Fruit fly (Drosophila melanogaster) Kc167 (cell line): ENCODE measurements around the gene CG9682.

ENCODE experiments used
- Myc ChIP-seq: fragments of >200 bp; optimal IDR thresholded peaks from 2 replicates; lab custom pipeline; 2017; ENCODE audit warnings: missing external identifiers
- h ChIP-seq: fragments of >200 bp; optimal IDR thresholded peaks from 3 replicates; lab custom pipeline; 2018; ENCODE audit warnings: missing external identifiers
- insv ChIP-seq: fragments of >200 bp; optimal IDR thresholded peaks from 3 replicates; lab custom pipeline; 2018; ENCODE audit warnings: missing external identifiers
- psq ChIP-seq: fragments of >200 bp; optimal IDR thresholded peaks from 2 replicates; lab custom pipeline; 2017; ENCODE audit warnings: missing external identifiers
- ttk ChIP-seq: sonication (Bioruptor generic); optimal IDR thresholded peaks from 2 replicates; lab custom pipeline; 2017; ENCODE audit warnings: missing external identifiers

- TF ChIP-seq psq (lab: Kevin White, UChicago) (no peak), h (lab: Kevin White, UChicago) (no peak), ttk (lab: Kevin White, UChicago) (no peak), insv (lab: Kevin White, UChicago) (no peak), Myc (no peak)
Measured at dm6 chr3R:30246603-30247002, 4.1 kb upstream of the CG9682 start, which contains the start of gene CG9733.
